Fruit fly (Drosophila melanogaster) whole organism, embryonic: ENCODE results near the gene simj.

Source experiments
- ATbp ChIP-seq: fragments of 200-800 bp; sonication (Bioruptor generic); optimal IDR thresholded peaks from 2 replicates; lab custom pipeline; 2017; ENCODE audit warnings: missing biosample characterization, mild to moderate bottlenecking, missing genetic modification characterization, missing genetic modification reagents
- Atf6 ChIP-seq: fragments of 200-800 bp; sonication (Bioruptor generic); IDR thresholded peaks from 2 replicates; pipeline ENCODE4 v1.3.6; 2022; ENCODE audit warnings: missing biosample characterization, missing genetic modification characterization
- CG11696 ChIP-seq: fragments of 200-800 bp; sonication (Bioruptor generic); IDR thresholded peaks from 2 replicates; pipeline ENCODE4 v1.3.6; 2022; ENCODE audit warnings: missing biosample characterization, missing genetic modification characterization
- CG12659 ChIP-seq: fragments of 200-800 bp; sonication (Bioruptor generic); optimal IDR thresholded peaks from 3 replicates; lab custom pipeline; 2017; ENCODE audit warnings: mild to moderate bottlenecking, missing biosample characterization, missing genetic modification reagents, missing genetic modification characterization
- CG13424 ChIP-seq: fragments of 200-800 bp; sonication (Bioruptor generic); optimal IDR thresholded peaks from 2 replicates; lab custom pipeline; 2019; ENCODE audit warnings: missing biosample characterization, mild to moderate bottlenecking, missing genetic modification characterization, moderate library complexity
- CG14441 ChIP-seq: fragments of 200-800 bp; sonication (Bioruptor generic); IDR thresholded peaks from 2 replicates; pipeline ENCODE4 v1.3.6; 2022; ENCODE audit warnings: missing biosample characterization, missing genetic modification characterization
- CG1529 ChIP-seq: fragments of 200-800 bp; sonication (Bioruptor generic); optimal IDR thresholded peaks from 3 replicates; lab custom pipeline; 2018; ENCODE audit warnings: missing biosample characterization, missing genetic modification characterization
- CG15601 ChIP-seq: fragments of 200-800 bp; sonication (Bioruptor generic); optimal IDR thresholded peaks from 3 replicates; lab custom pipeline; 2019; ENCODE audit warnings: missing biosample characterization, mild to moderate bottlenecking, missing genetic modification characterization, moderate library complexity
- CG17186 ChIP-seq: fragments of 200-800 bp; sonication (Bioruptor generic); optimal IDR thresholded peaks from 3 replicates; lab custom pipeline; 2017; ENCODE audit warnings: missing biosample characterization, missing genetic modification reagents, missing genetic modification characterization
- CG1832 ChIP-seq: fragments of 200-800 bp; sonication (Bioruptor generic); optimal IDR thresholded peaks from 2 replicates; lab custom pipeline; 2017; ENCODE audit warnings: missing biosample characterization, mild to moderate bottlenecking, missing genetic modification characterization, inconsistent platforms
- CG2199 ChIP-seq: fragments of 200-800 bp; sonication (Bioruptor generic); IDR thresholded peaks from 3 replicates; pipeline ENCODE4 v1.3.6; 2022; ENCODE audit warnings: missing biosample characterization, missing genetic modification characterization
- CG32767 ChIP-seq: fragments of 200-800 bp; sonication (Bioruptor generic); IDR thresholded peaks from 2 replicates; pipeline ENCODE4 v1.3.6; 2022; ENCODE audit warnings: missing biosample characterization, missing genetic modification characterization
- CG3838 ChIP-seq: fragments of 200-800 bp; sonication (Bioruptor generic); optimal IDR thresholded peaks from 3 replicates; lab custom pipeline; 2016; ENCODE audit warnings: missing biosample characterization, missing genetic modification characterization
- CG3995 ChIP-seq: fragments of 200-800 bp; sonication (Bioruptor generic); optimal IDR thresholded peaks from 3 replicates; lab custom pipeline; 2016; ENCODE audit warnings: missing biosample characterization, missing genetic modification characterization
- CG4617 ChIP-seq: fragments of 200-800 bp; sonication (Bioruptor generic); optimal IDR thresholded peaks from 3 replicates; lab custom pipeline; 2016; ENCODE audit warnings: missing biosample characterization, missing genetic modification characterization, borderline replicate concordance
- CG6791 ChIP-seq: fragments of 200-800 bp; sonication (Bioruptor generic); IDR thresholded peaks from 3 replicates; pipeline ENCODE4 v1.3.6; 2022; ENCODE audit warnings: missing biosample characterization, missing genetic modification characterization; ENCODE audit not compliant: partially characterized antibody
- CG6813 ChIP-seq: fragments of 200-800 bp; sonication (Bioruptor generic); optimal IDR thresholded peaks from 2 replicates; lab custom pipeline; 2017; ENCODE audit warnings: missing biosample characterization, missing genetic modification characterization, mild to moderate bottlenecking, moderate library complexity, missing genetic modification reagents
- CG7745 ChIP-seq: fragments of 200-800 bp; sonication (Bioruptor generic); optimal IDR thresholded peaks from 2 replicates; lab custom pipeline; 2018; ENCODE audit warnings: missing biosample characterization, mild to moderate bottlenecking, missing genetic modification characterization, moderate library complexity
- CHES-1-like ChIP-seq: fragments of 200-800 bp; sonication (Bioruptor generic); optimal IDR thresholded peaks from 2 replicates; lab custom pipeline; 2016; ENCODE audit warnings: missing biosample characterization, missing genetic modification characterization
- Dad ChIP-seq: fragments of 200-800 bp; sonication (Bioruptor generic); optimal IDR thresholded peaks from 3 replicates; lab custom pipeline; 2016; ENCODE audit warnings: missing biosample characterization, missing genetic modification characterization
- Elba2 ChIP-seq: fragments of 200-800 bp; sonication (Bioruptor generic); optimal IDR thresholded peaks from 3 replicates; lab custom pipeline; 2016; ENCODE audit warnings: missing biosample characterization, missing genetic modification characterization
- Gsc ChIP-seq: fragments of 200-800 bp; sonication (Bioruptor generic); IDR thresholded peaks from 2 replicates; pipeline ENCODE4 v1.3.6; 2022; ENCODE audit warnings: missing biosample characterization, missing genetic modification characterization
- Lim3 ChIP-seq: fragments of 200-800 bp; sonication (Bioruptor generic); IDR thresholded peaks from 2 replicates; pipeline ENCODE4 v1.3.6; 2022; ENCODE audit warnings: missing biosample characterization, missing genetic modification characterization
- Nf-YC ChIP-seq: fragments of 200-800 bp; optimal IDR thresholded peaks from 3 replicates; lab custom pipeline; 2019; ENCODE audit warnings: missing biosample characterization, mild to moderate bottlenecking, missing genetic modification characterization, moderate library complexity
- Oli ChIP-seq: fragments of 200-800 bp; sonication (Bioruptor generic); optimal IDR thresholded peaks from 2 replicates; lab custom pipeline; 2018; ENCODE audit warnings: missing biosample characterization, mild to moderate bottlenecking, missing genetic modification characterization, moderate library complexity
- Optix ChIP-seq: fragments of 200-800 bp; sonication (Bioruptor generic); IDR thresholded peaks from 3 replicates; pipeline ENCODE4 v1.3.6; 2022; ENCODE audit warnings: missing biosample characterization, missing genetic modification characterization
- Spps ChIP-seq: fragments of 200-800 bp; sonication (Bioruptor generic); optimal IDR thresholded peaks from 2 replicates; lab custom pipeline; 2018; ENCODE audit warnings: missing biosample characterization, mild to moderate bottlenecking, missing genetic modification characterization
- TFAM ChIP-seq: fragments of 200-800 bp; sonication (Bioruptor generic); optimal IDR thresholded peaks from 2 replicates; lab custom pipeline; 2017; ENCODE audit warnings: missing biosample characterization, missing genetic modification characterization, inconsistent platforms
- bowl ChIP-seq: fragments of 200-800 bp; sonication (Bioruptor generic); IDR thresholded peaks from 2 replicates; pipeline ENCODE4 v1.3.6; 2022; ENCODE audit warnings: missing biosample characterization, missing genetic modification characterization
- chif ChIP-seq, 2 experiments: fragments of 200-800 bp; sonication (Bioruptor generic); optimal IDR thresholded peaks; 3 replicates each; lab custom pipeline; 2016; ENCODE audit warnings: missing biosample characterization in 2 of 2, missing genetic modification characterization in 2 of 2
- chinmo ChIP-seq: fragments of 200-800 bp; sonication (Bioruptor generic); IDR thresholded peaks from 4 replicates; pipeline ENCODE4 v1.3.6; 2022; ENCODE audit warnings: missing biosample characterization, missing genetic modification characterization; ENCODE audit not compliant: partially characterized antibody
- crc ChIP-seq: fragments of 200-800 bp; sonication (Bioruptor generic); optimal IDR thresholded peaks from 2 replicates; lab custom pipeline; 2016; ENCODE audit warnings: missing biosample characterization, missing genetic modification characterization
- da ChIP-seq: fragments of 200-800 bp; sonication (Bioruptor generic); optimal IDR thresholded peaks from 2 replicates; lab custom pipeline; 2016; ENCODE audit warnings: missing biosample characterization, missing genetic modification characterization
- danr ChIP-seq: fragments of 200-800 bp; sonication (Bioruptor generic); IDR thresholded peaks from 2 replicates; pipeline ENCODE4 v1.3.6; 2022; ENCODE audit warnings: missing biosample characterization, missing genetic modification characterization
- ems ChIP-seq: fragments of 200-800 bp; sonication (Bioruptor generic); optimal IDR thresholded peaks from 3 replicates; lab custom pipeline; 2016; ENCODE audit warnings: missing biosample characterization, missing genetic modification characterization
- eyg ChIP-seq: fragments of 200-800 bp; sonication (Bioruptor generic); optimal IDR thresholded peaks from 3 replicates; lab custom pipeline; 2016; ENCODE audit warnings: missing biosample characterization, missing genetic modification characterization
- gsb-n ChIP-seq: fragments of 200-800 bp; sonication (Bioruptor generic); optimal IDR thresholded peaks from 3 replicates; lab custom pipeline; 2018; ENCODE audit warnings: missing biosample characterization, mild to moderate bottlenecking, missing genetic modification characterization
- jigr1 ChIP-seq: fragments of 200-800 bp; sonication (Bioruptor generic); IDR thresholded peaks from 3 replicates; pipeline ENCODE4 v1.3.6; 2022; ENCODE audit warnings: missing biosample characterization, missing genetic modification characterization
- nom ChIP-seq: fragments of 200-800 bp; sonication (Bioruptor generic); optimal IDR thresholded peaks from 2 replicates; lab custom pipeline; 2017; ENCODE audit warnings: missing biosample characterization, missing genetic modification characterization, mild to moderate bottlenecking, moderate library complexity, missing genetic modification reagents
- psq ChIP-seq: fragments of 200-800 bp; sonication (Bioruptor generic); optimal IDR thresholded peaks from 2 replicates; lab custom pipeline; 2017; ENCODE audit warnings: missing biosample characterization, missing genetic modification characterization
- rib ChIP-seq: fragments of 200-800 bp; sonication (Bioruptor generic); IDR thresholded peaks from 2 replicates; pipeline ENCODE4 v1.3.6; 2022; ENCODE audit warnings: missing biosample characterization, missing genetic modification characterization
- ro ChIP-seq: fragments of 200-800 bp; sonication (Bioruptor generic); IDR thresholded peaks from 2 replicates; pipeline ENCODE4 v1.3.6; 2022; ENCODE audit warnings: missing biosample characterization, missing genetic modification characterization
- scrt ChIP-seq: fragments of 200-800 bp; sonication (Bioruptor generic); optimal IDR thresholded peaks from 2 replicates; lab custom pipeline; 2018; ENCODE audit warnings: missing biosample characterization, mild to moderate bottlenecking, missing genetic modification characterization, moderate library complexity
- sens ChIP-seq: fragments of 200-800 bp; sonication (Bioruptor generic); peaks from one replicate; lab custom pipeline; 2016; ENCODE audit warnings: missing biosample characterization, missing genetic modification characterization
- sna ChIP-seq: fragments of 200-800 bp; sonication (Bioruptor generic); IDR thresholded peaks from 2 replicates; pipeline ENCODE4 v1.3.6; 2022; ENCODE audit warnings: missing biosample characterization, missing genetic modification characterization; ENCODE audit not compliant: partially characterized antibody
- sqz ChIP-seq: fragments of 200-800 bp; sonication (Bioruptor generic); optimal IDR thresholded peaks from 3 replicates; lab custom pipeline; 2018; ENCODE audit warnings: missing biosample characterization, mild to moderate bottlenecking, missing genetic modification characterization
- sr ChIP-seq: fragments of 200-800 bp; sonication (Bioruptor generic); IDR thresholded peaks from 3 replicates; pipeline ENCODE4 v1.3.6; 2022; ENCODE audit warnings: missing biosample characterization, missing genetic modification characterization
- trem ChIP-seq: fragments of 200-800 bp; optimal IDR thresholded peaks from 3 replicates; lab custom pipeline; 2019; ENCODE audit warnings: missing biosample characterization, mild to moderate bottlenecking, missing genetic modification characterization, moderate library complexity
- wor ChIP-seq: fragments of 200-800 bp; sonication (Bioruptor generic); IDR thresholded peaks from 2 replicates; pipeline ENCODE4 v1.3.6; 2022; ENCODE audit warnings: missing biosample characterization, missing genetic modification characterization

simj gene

dm6 chr3L:10696635-10697412 lies 32.3 kb downstream of the simj start, which contains the start of gene NijA (continued):
- TF ChIP-seq CG1832 (GFP tag; lab: Kevin White, UChicago) = no peak
- TF ChIP-seq ro (GFP tag; lab: Robert Waterston, UW) = no peak
- no peak for TF ChIP-seq chif (GFP tag; optimal IDR thresholded peaks at IDR 0.05; lab: Kevin White, UChicago)
- no peak for TF ChIP-seq Elba2 (GFP tag; lab: Kevin White, UChicago)
- TF ChIP-seq eyg (GFP tag; lab: Kevin White, UChicago) = no peak
- no peak for TF ChIP-seq rib (GFP tag; lab: Robert Waterston, UW)
- TF ChIP-seq Lim3 (GFP tag; lab: Robert Waterston, UW) = no peak
- no peak for TF ChIP-seq CG14441
- TF ChIP-seq CG7745 = no peak
- TF ChIP-seq Dad (GFP tag; lab: Kevin White, UChicago) = no peak
- no peak for TF ChIP-seq CHES-1-like (GFP tag; lab: Kevin White, UChicago)
- peak; percentile 10 for TF ChIP-seq trem
- no peak for TF ChIP-seq CG6791
- TF ChIP-seq scrt = no peak
- TF ChIP-seq gsb-n = peak; percentile 66
- TF ChIP-seq CG12659 (GFP tag; lab: Kevin White, UChicago) = no peak
- no peak for TF ChIP-seq TFAM (GFP tag; lab: Kevin White, UChicago)
- no peak for TF ChIP-seq Gsc (GFP tag; lab: Robert Waterston, UW)
- no peak for TF ChIP-seq Atf6 (GFP tag; lab: Robert Waterston, UW)
- no peak for TF ChIP-seq jigr1

- TF ChIP-seq chinmo (GFP tag; lab: Robert Waterston, UW) (0 out of 4 replicates have a peak, but pooled peaks have one; percentile 45), da (no peak), CG17186 (GFP tag; lab: Kevin White, UChicago) (no peak), Optix (GFP tag; lab: Robert Waterston, UW) (no peak), nom (GFP tag; lab: Kevin White, UChicago) (peak; percentile 41), CG2199 (GFP tag; lab: Robert Waterston, UW) (0 out of 3 replicates have a peak, but pooled peaks have one; percentile 12), Gsc (GFP tag; lab: Robert Waterston, UW) (no peak), CG1529 (GFP tag; lab: Kevin White, UChicago) (no peak), CG32767 (GFP tag; lab: Robert Waterston, UW) (no peak), CG3995 (GFP tag; lab: Kevin White, UChicago) (no peak), Spps (tag; lab: Kevin White, UChicago) (no peak), sna (GFP tag; lab: Robert Waterston, UW) (no peak), wor (GFP tag; lab: Robert Waterston, UW) (no peak), CG4617 (GFP tag; lab: Kevin White, UChicago) (no peak), ATbp (GFP tag; lab: Kevin White, UChicago) (no peak), CG15601 (tag; lab: Kevin White, UChicago) (no peak), ems (GFP tag; lab: Kevin White, UChicago) (no peak), CG13424 (tag; lab: Kevin White, UChicago) (no peak), crc (GFP tag; lab: Kevin White, UChicago) (no peak), Nf-YC (tag; lab: Kevin White, UChicago) (no peak), psq (no peak), danr (GFP tag; lab: Robert Waterston, UW) (no peak), sqz (peak; percentile 81), sens (peak; percentile 58), CG6813 (no peak), CG3838 (GFP tag; lab: Kevin White, UChicago) (no peak), Oli (tag; lab: Kevin White, UChicago) (no peak), bowl (GFP tag; lab: Robert Waterston, UW) (no peak), sr (GFP tag; lab: Robert Waterston, UW) (no peak), CG11696 (GFP tag; lab: Robert Waterston, UW) (0 out of 2 replicates have a peak, but pooled peaks have one; percentile 14)
These were observed 33.0 kb downstream of the simj start for dm6 chr3L:10697413-10698118.
